Fruit fly (Drosophila melanogaster) whole organism, embryonic: ENCODE results near the gene CG8507.

Experiments used
- B-H1 ChIP-seq: fragments of 200-800 bp; sonication (Bioruptor generic); IDR thresholded peaks from 3 replicates; pipeline ENCODE4 v1.3.6; 2022; ENCODE audit warnings: missing biosample characterization, missing genetic modification characterization
- Bdp1 ChIP-seq: fragments of 200-800 bp; sonication (Bioruptor generic); optimal IDR thresholded peaks from 3 replicates; lab custom pipeline; 2016; ENCODE audit warnings: missing biosample characterization, missing genetic modification characterization
- Bteb2 ChIP-seq: fragments of 200-800 bp; sonication (Bioruptor generic); optimal IDR thresholded peaks from 2 replicates; lab custom pipeline; 2016; ENCODE audit warnings: missing biosample characterization, missing genetic modification characterization
- CG10654 ChIP-seq: fragments of 200-800 bp; sonication (Bioruptor generic); optimal IDR thresholded peaks from 2 replicates; lab custom pipeline; 2016; ENCODE audit warnings: missing biosample characterization, missing genetic modification characterization
- CG11093 ChIP-seq: fragments of 200-800 bp; sonication (Bioruptor generic); IDR thresholded peaks from 3 replicates; pipeline ENCODE4 v1.3.6; 2022; ENCODE audit warnings: missing biosample characterization, missing genetic modification characterization
- CG11695 ChIP-seq: fragments of 200-800 bp; sonication (Bioruptor generic); IDR thresholded peaks from 3 replicates; pipeline ENCODE4 v1.3.6; 2022; ENCODE audit warnings: missing biosample characterization, missing genetic modification characterization
- CG13296 ChIP-seq: fragments of 200-800 bp; sonication (Bioruptor generic); optimal IDR thresholded peaks from 3 replicates; lab custom pipeline; 2018; ENCODE audit warnings: missing biosample characterization, mild to moderate bottlenecking, missing genetic modification characterization
- CG13424 ChIP-seq: fragments of 200-800 bp; sonication (Bioruptor generic); optimal IDR thresholded peaks from 2 replicates; lab custom pipeline; 2019; ENCODE audit warnings: missing biosample characterization, mild to moderate bottlenecking, missing genetic modification characterization, moderate library complexity
- CG15601 ChIP-seq: fragments of 200-800 bp; sonication (Bioruptor generic); optimal IDR thresholded peaks from 3 replicates; lab custom pipeline; 2019; ENCODE audit warnings: missing biosample characterization, mild to moderate bottlenecking, missing genetic modification characterization, moderate library complexity
- CG2889 ChIP-seq: fragments of 200-800 bp; sonication (Bioruptor generic); IDR thresholded peaks from 3 replicates; pipeline ENCODE4 v1.3.6; 2022; ENCODE audit warnings: missing biosample characterization, missing genetic modification characterization
- CG3407 ChIP-seq: fragments of 200-800 bp; sonication (Bioruptor generic); optimal IDR thresholded peaks from 2 replicates; lab custom pipeline; 2018; ENCODE audit warnings: missing biosample characterization, mild to moderate bottlenecking, missing genetic modification characterization
- CG3838 ChIP-seq: fragments of 200-800 bp; sonication (Bioruptor generic); optimal IDR thresholded peaks from 3 replicates; lab custom pipeline; 2016; ENCODE audit warnings: missing biosample characterization, missing genetic modification characterization
- CG4328 ChIP-seq: fragments of 200-800 bp; sonication (Bioruptor generic); optimal IDR thresholded peaks from 3 replicates; lab custom pipeline; 2017; ENCODE audit warnings: missing biosample characterization, missing genetic modification reagents, missing genetic modification characterization
- CG6254 ChIP-seq: fragments of 200-800 bp; sonication (Bioruptor generic); optimal IDR thresholded peaks from 3 replicates; lab custom pipeline; 2017; ENCODE audit warnings: mild to moderate bottlenecking, missing biosample characterization, missing genetic modification reagents, missing genetic modification characterization
- CG6683 ChIP-seq: fragments of 200-800 bp; sonication (Bioruptor generic); optimal IDR thresholded peaks from 2 replicates; lab custom pipeline; 2017; ENCODE audit warnings: missing biosample characterization, mild to moderate bottlenecking, missing genetic modification characterization, missing genetic modification reagents
- Doc2 ChIP-seq: fragments of 200-800 bp; sonication (Bioruptor generic); IDR thresholded peaks from 2 replicates; pipeline ENCODE4 v1.3.6; 2022; ENCODE audit warnings: missing biosample characterization, missing genetic modification characterization
- E2f1 ChIP-seq: fragments of 200-800 bp; sonication (Bioruptor generic); IDR thresholded peaks from 2 replicates; pipeline ENCODE4 v1.3.6; 2022; ENCODE audit warnings: missing biosample characterization, missing genetic modification characterization
- ERR ChIP-seq: fragments of 200-800 bp; sonication (Bioruptor generic); optimal IDR thresholded peaks from 2 replicates; lab custom pipeline; 2016; ENCODE audit warnings: missing biosample characterization, missing genetic modification characterization
- Gug ChIP-seq: fragments of 200-800 bp; sonication (Bioruptor generic); IDR thresholded peaks from 4 replicates; pipeline ENCODE4 v1.3.6; 2022; ENCODE audit warnings: missing biosample characterization, missing genetic modification characterization
- HLH4C ChIP-seq: fragments of 200-800 bp; sonication (Bioruptor generic); IDR thresholded peaks from 3 replicates; pipeline ENCODE4 v1.3.6; 2022; ENCODE audit warnings: missing biosample characterization, missing genetic modification characterization; ENCODE audit not compliant: partially characterized antibody
- Hey ChIP-seq: fragments of 200-800 bp; sonication (Bioruptor generic); optimal IDR thresholded peaks from 3 replicates; lab custom pipeline; 2018; ENCODE audit warnings: missing biosample characterization, mild to moderate bottlenecking, missing genetic modification characterization
- Hmx ChIP-seq: fragments of 200-800 bp; sonication (Bioruptor generic); optimal IDR thresholded peaks from 2 replicates; lab custom pipeline; 2016; ENCODE audit warnings: missing biosample characterization, missing genetic modification characterization
- MTF-1 ChIP-seq: fragments of 200-800 bp; sonication (Bioruptor generic); optimal IDR thresholded peaks from 2 replicates; lab custom pipeline; 2018; ENCODE audit warnings: missing biosample characterization, mild to moderate bottlenecking, missing genetic modification characterization, borderline replicate concordance
- Myb ChIP-seq: fragments of 200-800 bp; sonication (Bioruptor generic); optimal IDR thresholded peaks from 2 replicates; lab custom pipeline; 2016; ENCODE audit warnings: missing biosample characterization, missing genetic modification characterization
- NfI ChIP-seq: fragments of 200-800 bp; sonication (Bioruptor generic); optimal IDR thresholded peaks from 3 replicates; lab custom pipeline; 2018; ENCODE audit warnings: missing biosample characterization, mild to moderate bottlenecking, missing genetic modification characterization, moderate library complexity
- Optix ChIP-seq: fragments of 200-800 bp; sonication (Bioruptor generic); IDR thresholded peaks from 3 replicates; pipeline ENCODE4 v1.3.6; 2022; ENCODE audit warnings: missing biosample characterization, missing genetic modification characterization
- Ptx1 ChIP-seq: fragments of 200-800 bp; sonication (Bioruptor generic); IDR thresholded peaks from 2 replicates; pipeline ENCODE4 v1.3.6; 2022; ENCODE audit warnings: missing biosample characterization, missing genetic modification characterization
- Rx ChIP-seq: fragments of 200-800 bp; sonication (Bioruptor generic); IDR thresholded peaks from 2 replicates; pipeline ENCODE4 v1.3.6; 2022; ENCODE audit warnings: missing biosample characterization, missing genetic modification characterization
- Side ChIP-seq: fragments of 200-800 bp; sonication (Bioruptor generic); optimal IDR thresholded peaks from 2 replicates; lab custom pipeline; 2016; ENCODE audit warnings: missing biosample characterization, missing genetic modification characterization
- Stat92E ChIP-seq, 3 experiments: fragments of >200 bp in 2 of 3; fragments of 200-800 bp in 1 of 3; sonication (Bioruptor generic) in 1 of 3; optimal IDR thresholded peaks; 2 replicates each; lab custom pipeline; 2017 to 2019; ENCODE audit warnings: missing biosample characterization in 3 of 3, missing genetic modification characterization in 3 of 3, mild to moderate bottlenecking in 1 of 3, moderate library complexity in 1 of 3
- bigmax ChIP-seq: fragments of 200-800 bp; sonication (Bioruptor generic); optimal IDR thresholded peaks from 2 replicates; lab custom pipeline; 2018; ENCODE audit warnings: missing biosample characterization, mild to moderate bottlenecking, missing genetic modification characterization
- bowl ChIP-seq: fragments of 200-800 bp; sonication (Bioruptor generic); IDR thresholded peaks from 2 replicates; pipeline ENCODE4 v1.3.6; 2022; ENCODE audit warnings: missing biosample characterization, missing genetic modification characterization
- btn ChIP-seq: fragments of 200-800 bp; sonication (Bioruptor generic); optimal IDR thresholded peaks from 2 replicates; lab custom pipeline; 2016; ENCODE audit warnings: missing biosample characterization, missing genetic modification characterization
- disco-r ChIP-seq: fragments of 200-800 bp; sonication (Bioruptor generic); optimal IDR thresholded peaks from 2 replicates; lab custom pipeline; 2016; ENCODE audit warnings: missing biosample characterization, missing genetic modification characterization
- dpn ChIP-seq, 2 experiments: fragments of 200-800 bp; sonication (Bioruptor generic); optimal IDR thresholded peaks; 3 replicates each; lab custom pipeline; 2016; ENCODE audit warnings: missing biosample characterization in 2 of 2, missing genetic modification characterization in 2 of 2
- eyg ChIP-seq: fragments of 200-800 bp; sonication (Bioruptor generic); optimal IDR thresholded peaks from 3 replicates; lab custom pipeline; 2016; ENCODE audit warnings: missing biosample characterization, missing genetic modification characterization
- fru ChIP-seq: fragments of >200 bp; optimal IDR thresholded peaks from 2 replicates; lab custom pipeline; 2017
- inv ChIP-seq: fragments of 200-800 bp; sonication (Bioruptor generic); IDR thresholded peaks from 2 replicates; pipeline ENCODE4 v1.3.6; 2022; ENCODE audit warnings: missing biosample characterization, missing genetic modification characterization; ENCODE audit not compliant: partially characterized antibody
- jumu ChIP-seq: fragments of 200-800 bp; sonication (Bioruptor generic); optimal IDR thresholded peaks from 3 replicates; lab custom pipeline; 2016; ENCODE audit warnings: missing biosample characterization, missing genetic modification characterization
- nerfin-1 ChIP-seq: fragments of 200-800 bp; sonication (Bioruptor generic); optimal IDR thresholded peaks from 3 replicates; lab custom pipeline; 2019; ENCODE audit warnings: missing biosample characterization, mild to moderate bottlenecking, missing genetic modification characterization, moderate library complexity
- nmo ChIP-seq: fragments of 200-800 bp; sonication (Bioruptor generic); optimal IDR thresholded peaks from 2 replicates; lab custom pipeline; 2018; ENCODE audit warnings: missing biosample characterization, mild to moderate bottlenecking, missing genetic modification characterization, moderate library complexity
- nom ChIP-seq: fragments of 200-800 bp; sonication (Bioruptor generic); optimal IDR thresholded peaks from 2 replicates; lab custom pipeline; 2017; ENCODE audit warnings: missing biosample characterization, missing genetic modification characterization, mild to moderate bottlenecking, moderate library complexity, missing genetic modification reagents
- pros ChIP-seq: fragments of 200-800 bp; sonication (Bioruptor generic); optimal IDR thresholded peaks from 3 replicates; lab custom pipeline; 2019; ENCODE audit warnings: missing biosample characterization, mild to moderate bottlenecking, missing genetic modification characterization, moderate library complexity
- psq ChIP-seq: fragments of 200-800 bp; sonication (Bioruptor generic); optimal IDR thresholded peaks from 2 replicates; lab custom pipeline; 2017; ENCODE audit warnings: missing biosample characterization, missing genetic modification characterization
- scrt ChIP-seq: fragments of 200-800 bp; sonication (Bioruptor generic); optimal IDR thresholded peaks from 2 replicates; lab custom pipeline; 2018; ENCODE audit warnings: missing biosample characterization, mild to moderate bottlenecking, missing genetic modification characterization, moderate library complexity
- so ChIP-seq: fragments of 200-800 bp; sonication (Bioruptor generic); IDR thresholded peaks from 3 replicates; pipeline ENCODE4 v1.3.6; 2022; ENCODE audit warnings: missing biosample characterization, missing genetic modification characterization
- stc ChIP-seq: fragments of 200-800 bp; sonication (Bioruptor generic); IDR thresholded peaks from 2 replicates; pipeline ENCODE4 v1.3.6; 2022; ENCODE audit warnings: missing biosample characterization, missing genetic modification characterization
- stwl ChIP-seq: fragments of 200-800 bp; sonication (Bioruptor generic); optimal IDR thresholded peaks from 3 replicates; lab custom pipeline; 2018; ENCODE audit warnings: missing biosample characterization, mild to moderate bottlenecking, missing genetic modification characterization, moderate library complexity
- tgo ChIP-seq: fragments of 200-800 bp; sonication (Bioruptor generic); IDR thresholded peaks from 3 replicates; pipeline ENCODE4 v1.3.6; 2022; ENCODE audit warnings: missing biosample characterization, missing genetic modification characterization
- unc-4 ChIP-seq: fragments of 200-800 bp; sonication (Bioruptor generic); IDR thresholded peaks from 2 replicates; pipeline ENCODE4 v1.3.6; 2022; ENCODE audit warnings: missing biosample characterization, missing genetic modification characterization; ENCODE audit not compliant: partially characterized antibody
- vnd ChIP-seq: fragments of 200-800 bp; sonication (Bioruptor generic); IDR thresholded peaks from 3 replicates; pipeline ENCODE4 v1.3.6; 2022; ENCODE audit warnings: missing biosample characterization, missing genetic modification characterization; ENCODE audit not compliant: partially characterized antibody

CG8507 gene

dm6 chr3R:9771519-9771972 is 19.7 kb upstream of the CG8507 start, which contains the start of gene CG9471 (continued):
- TF ChIP-seq disco-r (GFP tag; lab: Kevin White, UChicago), result peak; percentile 43
- peak; percentile 48; the same call in 1 of the 3 replicates for TF ChIP-seq Optix (GFP tag; lab: Robert Waterston, UW)
- peak; percentile 85 for TF ChIP-seq bowl (GFP tag; lab: Robert Waterston, UW)
- TF ChIP-seq Ptx1 (GFP tag; lab: Robert Waterston, UW), result peak; percentile 96
- TF ChIP-seq pros (GFP tag; lab: Kevin White, UChicago), result no peak
- peak; percentile 78 for TF ChIP-seq Bdp1 (GFP tag; lab: Kevin White, UChicago)
- TF ChIP-seq CG3407 (GFP tag; lab: Kevin White, UChicago), result peak; percentile 75
- TF ChIP-seq Rx, result peak; percentile 90
- peak; percentile 64 for TF ChIP-seq MTF-1 (GFP tag; lab: Kevin White, UChicago)
- TF ChIP-seq E2f1 (GFP tag; lab: Robert Waterston, UW), result peak; percentile 91
- TF ChIP-seq jumu, result peak; percentile 86
- peak; percentile 91 for TF ChIP-seq CG13296 (GFP tag; lab: Kevin White, UChicago)
- no peak for TF ChIP-seq vnd (GFP tag; lab: Robert Waterston, UW)
- peak; percentile 88 for TF ChIP-seq Side (GFP tag; lab: Kevin White, UChicago)
- TF ChIP-seq CG11093 (GFP tag; lab: Robert Waterston, UW), result peak; percentile 88
- TF ChIP-seq CG13424 (tag; lab: Kevin White, UChicago), result peak; percentile 90
- peak; percentile 84 for TF ChIP-seq so (GFP tag; lab: Robert Waterston, UW)
- TF ChIP-seq unc-4 (GFP tag; lab: Robert Waterston, UW), result no peak
- TF ChIP-seq CG2889, result peak; percentile 89
- TF ChIP-seq stc (GFP tag; lab: Robert Waterston, UW), result peak; percentile 94
- TF ChIP-seq bigmax, result peak; percentile 1
- no peak for TF ChIP-seq inv (GFP tag; lab: Robert Waterston, UW)
- no peak for TF ChIP-seq fru (lab: Kevin White, UChicago)
- TF ChIP-seq CG15601 (tag; lab: Kevin White, UChicago), result peak; percentile 87
- TF ChIP-seq Myb (GFP tag; lab: Kevin White, UChicago), result peak; percentile 74
- peak; percentile 56 for TF ChIP-seq CG3838 (GFP tag; lab: Kevin White, UChicago)
- TF ChIP-seq Doc2 (GFP tag; lab: Robert Waterston, UW), result peak; percentile 79
- TF ChIP-seq nerfin-1 (tag; lab: Kevin White, UChicago), result peak; percentile 80
- peak; percentile 89 for TF ChIP-seq Gug (GFP tag; lab: Robert Waterston, UW)
- TF ChIP-seq ERR (GFP tag; lab: Kevin White, UChicago), result peak; percentile 90
- peak; percentile 32; the same call in 1 of the 3 replicates for TF ChIP-seq HLH4C (GFP tag; lab: Robert Waterston, UW)
- peak; percentile 89 for TF ChIP-seq CG10654 (GFP tag; lab: Kevin White, UChicago)
- peak; percentile 90 to 93 for TF ChIP-seq dpn (GFP tag; optimal IDR thresholded peaks at IDR 0.05; lab: Kevin White, UChicago)
- TF ChIP-seq eyg (GFP tag; lab: Kevin White, UChicago), result peak; percentile 86
- peak; percentile 49 for TF ChIP-seq Hey
- TF ChIP-seq Stat92E (GFP tag; optimal IDR thresholded peaks at IDR 0.05; lab: Kevin White, UChicago), result peak in 1 of 3 experiments; percentile 71
- TF ChIP-seq CG6254 (GFP tag; lab: Kevin White, UChicago), result peak; percentile 72
- TF ChIP-seq NfI, result peak; percentile 91
- peak; percentile 88 for TF ChIP-seq Hmx
- TF ChIP-seq CG11695 (GFP tag; lab: Robert Waterston, UW), result peak; percentile 92
- TF ChIP-seq stwl (tag; lab: Kevin White, UChicago), result peak; percentile 33
- peak; percentile 90 for TF ChIP-seq B-H1 (GFP tag; lab: Robert Waterston, UW)
- peak; percentile 92 for TF ChIP-seq tgo (GFP tag; lab: Robert Waterston, UW)
- peak; percentile 93 for TF ChIP-seq Bteb2 (GFP tag; lab: Kevin White, UChicago)
- TF ChIP-seq psq (GFP tag; lab: Kevin White, UChicago), result peak; percentile 57
- peak; percentile 80 for TF ChIP-seq scrt (GFP tag; lab: Kevin White, UChicago)
- TF ChIP-seq nom, result peak; percentile 86
- TF ChIP-seq CG6683, result peak; percentile 85
- TF ChIP-seq nmo (GFP tag; lab: Kevin White, UChicago), result peak; percentile 92
- TF ChIP-seq btn (GFP tag; lab: Kevin White, UChicago), result peak; percentile 25
- peak; percentile 83 for TF ChIP-seq CG4328 (GFP tag; lab: Kevin White, UChicago)
